Worm (Caenorhabditis elegans) whole organism, L2 larva: ENCODE data around the gene F13H8.12.

ENCODE experiments used
- F13H6.1 ChIP-seq: sonication (generic microtip); optimal IDR thresholded peaks from 2 replicates; lab custom pipeline; 2016; ENCODE audit warnings: missing genetic modification characterization, missing compliant biosample characterization
- R02D3.7 ChIP-seq: fragments of 150-350 bp; optimal IDR thresholded peaks from 2 replicates; lab custom pipeline; 2014; ENCODE audit warnings: missing biosample characterization, missing genetic modification characterization
- Y55F3AM.14 ChIP-seq: fragments of 200-800 bp; sonication (Bioruptor generic); optimal IDR thresholded peaks from 2 replicates; lab custom pipeline; 2018; ENCODE audit warnings: mild to moderate bottlenecking, missing genetic modification characterization, missing compliant biosample characterization
- ZK546.5 ChIP-seq: sonication (generic microtip); optimal IDR thresholded peaks from 2 replicates; lab custom pipeline; 2017; ENCODE audit warnings: missing biosample characterization, missing genetic modification characterization
- aly-2 ChIP-seq: fragments of 150-350 bp; optimal IDR thresholded peaks from 2 replicates; lab custom pipeline; 2014; ENCODE audit warnings: missing biosample characterization, missing genetic modification characterization
- ama-1 ChIP-seq: fragments of 150-350 bp; optimal IDR thresholded peaks from 2 replicates; lab custom pipeline; 2018; ENCODE audit warnings: inconsistent platforms
- blmp-1 ChIP-seq: sonication (generic microtip); optimal IDR thresholded peaks from 2 replicates; lab custom pipeline; 2017; ENCODE audit warnings: missing genetic modification characterization, mild to moderate bottlenecking, missing compliant biosample characterization, antibody characterized with exemption, moderate library complexity; ENCODE audit not compliant: insufficient read depth
- ceh-82 ChIP-seq: fragments of 150-350 bp; optimal IDR thresholded peaks from 2 replicates; lab custom pipeline; 2014; ENCODE audit warnings: missing biosample characterization, missing genetic modification characterization
- crh-2 ChIP-seq: sonication (generic microtip); optimal IDR thresholded peaks from 2 replicates; lab custom pipeline; 2017; ENCODE audit warnings: missing biosample characterization, missing genetic modification characterization
- egl-27 ChIP-seq: sonication (generic microtip); optimal IDR thresholded peaks from 3 replicates; lab custom pipeline; 2017; ENCODE audit warnings: missing biosample characterization, missing genetic modification reagents, missing genetic modification characterization
- fos-1 ChIP-seq: fragments of 150-350 bp; optimal IDR thresholded peaks from 2 replicates; lab custom pipeline; 2014; ENCODE audit warnings: missing biosample characterization, missing genetic modification characterization
- gmeb-1 ChIP-seq: fragments of 150-350 bp; optimal IDR thresholded peaks from 2 replicates; lab custom pipeline; 2014; ENCODE audit warnings: missing biosample characterization, missing genetic modification characterization
- lin-13 ChIP-seq: fragments of 150-350 bp; optimal IDR thresholded peaks from 2 replicates; lab custom pipeline; 2014; ENCODE audit warnings: missing biosample characterization, missing genetic modification reagents, missing genetic modification characterization
- lin-39 ChIP-seq: fragments of 150-350 bp; optimal IDR thresholded peaks from 2 replicates; lab custom pipeline; 2014; ENCODE audit warnings: missing biosample characterization, missing genetic modification reagents, missing genetic modification characterization
- lsy-2 ChIP-seq, 2 experiments: fragments of 150-350 bp in 1 of 2; sonication (generic microtip) in 1 of 2; optimal IDR thresholded peaks; 2 replicates each; lab custom pipeline; 2014 to 2017; ENCODE audit warnings: missing biosample characterization in 2 of 2, missing genetic modification characterization in 2 of 2
- mab-5 ChIP-seq: fragments of 150-350 bp; optimal IDR thresholded peaks from 2 replicates; lab custom pipeline; 2014; ENCODE audit warnings: missing biosample characterization, missing genetic modification characterization
- mbf-1 ChIP-seq: sonication (generic microtip); optimal IDR thresholded peaks from 2 replicates; lab custom pipeline; 2017; ENCODE audit warnings: missing biosample characterization, missing genetic modification characterization
- mdl-1 ChIP-seq, 2 experiments: fragments of 150-350 bp in 1 of 2; sonication (generic microtip) in 1 of 2; optimal IDR thresholded peaks; 2 replicates each; lab custom pipeline; 2017; ENCODE audit warnings: missing biosample characterization in 2 of 2, missing genetic modification characterization in 2 of 2
- nhr-10 ChIP-seq: sonication (generic microtip); optimal IDR thresholded peaks from 2 replicates; lab custom pipeline; 2017; ENCODE audit warnings: missing biosample characterization, missing genetic modification characterization
- nhr-11 ChIP-seq: fragments of 150-350 bp; optimal IDR thresholded peaks from 2 replicates; lab custom pipeline; 2014; ENCODE audit warnings: missing biosample characterization, missing genetic modification characterization
- nhr-12 ChIP-seq: fragments of 150-350 bp; optimal IDR thresholded peaks from 2 replicates; lab custom pipeline; 2014; ENCODE audit warnings: missing biosample characterization, missing genetic modification characterization
- nhr-129 ChIP-seq: fragments of 150-350 bp; optimal IDR thresholded peaks from 2 replicates; lab custom pipeline; 2014; ENCODE audit warnings: missing biosample characterization, missing genetic modification characterization
- nhr-21 ChIP-seq: fragments of 150-350 bp; optimal IDR thresholded peaks from 2 replicates; lab custom pipeline; 2014; ENCODE audit warnings: missing biosample characterization, missing genetic modification characterization
- nhr-23 ChIP-seq: fragments of 150-350 bp; optimal IDR thresholded peaks from 2 replicates; lab custom pipeline; 2014; ENCODE audit warnings: missing biosample characterization, missing genetic modification reagents, missing genetic modification characterization
- nhr-237 ChIP-seq: fragments of 150-350 bp; optimal IDR thresholded peaks from 2 replicates; lab custom pipeline; 2014; ENCODE audit warnings: missing biosample characterization, missing genetic modification characterization
- nhr-6 ChIP-seq: fragments of 150-350 bp; optimal IDR thresholded peaks from 2 replicates; lab custom pipeline; 2014; ENCODE audit warnings: missing biosample characterization, missing genetic modification characterization
- nhr-77 ChIP-seq: fragments of 150-350 bp; optimal IDR thresholded peaks from 2 replicates; lab custom pipeline; 2014; ENCODE audit warnings: missing biosample characterization, missing genetic modification characterization
- skn-1 ChIP-seq: sonication (generic microtip); optimal IDR thresholded peaks from 2 replicates; lab custom pipeline; 2017; ENCODE audit warnings: missing biosample characterization, missing genetic modification characterization
- sma-3 ChIP-seq: sonication (generic microtip); optimal IDR thresholded peaks from 2 replicates; lab custom pipeline; 2016; ENCODE audit warnings: missing genetic modification reagents, missing genetic modification characterization, missing compliant biosample characterization
- snpc-4 ChIP-seq: fragments of 150-350 bp; optimal IDR thresholded peaks from 2 replicates; lab custom pipeline; 2014; ENCODE audit warnings: missing biosample characterization, missing genetic modification characterization
- unc-39 ChIP-seq: fragments of 150-350 bp; optimal IDR thresholded peaks from 2 replicates; lab custom pipeline; 2014; ENCODE audit warnings: missing biosample characterization, missing genetic modification characterization
- unc-55 ChIP-seq: fragments of 150-350 bp; sonication (generic microtip); optimal IDR thresholded peaks from 3 replicates; lab custom pipeline; 2014; ENCODE audit warnings: missing biosample characterization, missing genetic modification reagents, missing genetic modification characterization
- unc-62 ChIP-seq: fragments of 150-350 bp; optimal IDR thresholded peaks from 2 replicates; lab custom pipeline; 2014; ENCODE audit warnings: missing biosample characterization, missing genetic modification reagents, missing genetic modification characterization
- zag-1 ChIP-seq: fragments of 150-350 bp; optimal IDR thresholded peaks from 2 replicates; lab custom pipeline; 2014; ENCODE audit warnings: missing biosample characterization, missing genetic modification characterization
- ztf-1 ChIP-seq: fragments of 200-800 bp; sonication (Bioruptor generic); conservative IDR thresholded peaks from 2 replicates; pipeline ENCODE4 v1.3.6; 2022; ENCODE audit warnings: missing genetic modification characterization, missing compliant biosample characterization
- ztf-11 ChIP-seq: sonication (generic microtip); optimal IDR thresholded peaks from 2 replicates; lab custom pipeline; 2017; ENCODE audit warnings: missing biosample characterization, missing genetic modification characterization
- ztf-4 ChIP-seq: fragments of 150-350 bp; optimal IDR thresholded peaks from 2 replicates; lab custom pipeline; 2014; ENCODE audit warnings: missing biosample characterization, missing genetic modification characterization

The F13H8.12 gene

DNA sequence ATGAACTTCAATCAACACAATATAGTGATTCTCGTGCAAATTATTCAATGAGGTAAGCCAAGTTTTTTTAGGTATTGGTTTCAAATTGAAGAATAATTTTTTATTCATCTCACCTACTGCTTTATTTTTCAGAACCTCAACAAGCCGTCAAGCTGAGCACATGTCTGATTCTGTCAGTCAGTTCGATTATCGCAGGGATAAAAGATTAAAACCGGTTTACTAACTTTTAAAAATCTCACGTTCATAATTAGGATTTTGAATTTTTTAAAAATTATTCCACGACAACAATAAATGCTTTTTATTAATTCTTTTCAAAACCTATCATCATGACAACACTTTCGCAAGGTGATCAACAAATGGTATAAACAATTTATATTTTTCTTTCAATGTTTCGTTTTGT lies at the start of gene F13H8.12:
Gene F13H8.12 (plus strand): TSS at position 301 of the 400 bp plus-strand sequence.
- TF ChIP-seq F13H6.1 (tag; lab: Kevin White, UChicago) (no peak), R02D3.7 (no peak), ztf-1 (GFP tag; lab: Robert Waterston, UW) (no peak), nhr-11 (no peak), aly-2 (tag; lab: Kevin White, UChicago) (no peak), sma-3 (GFP tag; lab: Kevin White, UChicago) (no peak), unc-39 (tag; lab: Kevin White, UChicago) (no peak), crh-2 (tag; lab: Kevin White, UChicago) (no peak), ceh-82 (no peak), ZK546.5 (tag; lab: Kevin White, UChicago) (no peak), Y55F3AM.14 (GFP tag; lab: Kevin White, UChicago) (no peak), lin-39 (no peak)
- TF ChIP-seq, all 48 proteins: peak for 0

ce11 chrII:6219346-6219745 lies 43.0 kb upstream of the F13H8.12 start, which contains the start of gene mks-2:
Gene mks-2, minus strand, starts transcription at chrII:6219446.
- TF ChIP-seq mab-5 (no peak), nhr-23 (tag; lab: Kevin White, UChicago) (no peak), egl-27 (no peak), mbf-1 (tag; lab: Kevin White, UChicago) (no peak), unc-62 (GFP tag; lab: Kevin White, UChicago) (no peak), skn-1 (no peak), gmeb-1 (tag; lab: Kevin White, UChicago) (no peak), ztf-4 (tag; lab: Kevin White, UChicago) (no peak)
- TF ChIP-seq, all 48 proteins: peak for 0

- TF ChIP-seq R02D3.7, result no peak
- TF ChIP-seq nhr-6 (tag; lab: Kevin White, UChicago), result no peak
- no peak for TF ChIP-seq nhr-12 (tag; lab: Kevin White, UChicago)
Measured at ce11 chrII:6221470-6221869, 40.9 kb upstream of the F13H8.12 start.

ce11 chrII:6222558-6222957 lies 39.8 kb upstream of the F13H8.12 start, which contains the start of gene C30B5.6:
Gene C30B5.6, minus strand, starts transcription at chrII:6222658.
- TF ChIP-seq nhr-10, result no peak
- no peak for TF ChIP-seq nhr-129
- TF ChIP-seq egl-27, result no peak
- no peak for TF ChIP-seq nhr-6 (tag; lab: Kevin White, UChicago)
- no peak for TF ChIP-seq blmp-1 (tag; lab: Kevin White, UChicago)
- no peak for TF ChIP-seq ztf-11
- TF ChIP-seq skn-1, result no peak
- no peak for TF ChIP-seq ceh-82
- no peak for TF ChIP-seq nhr-77
- no peak for TF ChIP-seq nhr-11
- no peak for TF ChIP-seq nhr-12 (tag; lab: Kevin White, UChicago)
- no peak for TF ChIP-seq nhr-21
- TF ChIP-seq mdl-1 (tag; optimal IDR thresholded peaks at IDR 0.05; lab: Kevin White, UChicago), result no peak
- TF ChIP-seq lin-13, result no peak

DNA sequence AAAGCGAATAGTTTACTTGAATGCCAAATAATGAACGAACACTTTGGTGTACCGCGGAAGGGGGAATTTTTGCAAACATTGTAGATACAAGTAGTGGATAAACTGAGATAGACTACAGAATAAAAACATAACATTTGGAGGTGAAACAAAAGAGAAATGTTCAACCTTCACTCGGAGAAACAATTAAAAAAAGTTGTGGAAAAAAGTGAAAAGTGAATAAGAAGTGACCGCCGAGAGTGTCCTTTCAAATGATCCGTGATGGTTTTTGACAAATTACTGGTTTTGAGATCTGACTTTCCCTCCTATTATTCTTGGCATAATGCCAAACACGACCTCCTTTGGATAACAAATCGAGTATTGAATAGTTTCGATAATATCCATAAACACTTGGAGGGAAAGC lies 38.6 kb upstream of the F13H8.12 start:
- no peak for TF ChIP-seq ZK546.5 (tag; lab: Kevin White, UChicago)
- TF ChIP-seq nhr-237, result no peak
- no peak for TF ChIP-seq unc-62 (GFP tag; lab: Kevin White, UChicago)
- TF ChIP-seq fos-1 (tag; lab: Kevin White, UChicago), result no peak
- TF ChIP-seq Y55F3AM.14 (GFP tag; lab: Kevin White, UChicago), result no peak
- no peak for TF ChIP-seq ama-1 (lab: Kevin White, UChicago)
- TF ChIP-seq aly-2 (tag; lab: Kevin White, UChicago), result no peak
- no peak for TF ChIP-seq lin-13
- no peak for TF ChIP-seq unc-55 (GFP tag; lab: Kevin White, UChicago)
- no peak for TF ChIP-seq lsy-2 (tag; optimal IDR thresholded peaks at IDR 0.05; lab: Kevin White, UChicago)
- no peak for TF ChIP-seq nhr-77
- TF ChIP-seq zag-1 (tag; lab: Kevin White, UChicago), result no peak
- no peak for TF ChIP-seq ztf-11
- no peak for TF ChIP-seq mdl-1 (tag; optimal IDR thresholded peaks at IDR 0.05; lab: Kevin White, UChicago)
- no peak for TF ChIP-seq ztf-4 (tag; lab: Kevin White, UChicago)
- no peak for TF ChIP-seq crh-2 (tag; lab: Kevin White, UChicago)
- no peak for TF ChIP-seq snpc-4 (tag; lab: Kevin White, UChicago)
- no peak for TF ChIP-seq lin-39
